1 fruit fly cellular context compared by ENCODE assay signal in genomic region chr2L:15067832-15068231, dm6.
A peak's percentile ranks its signal among the peaks of the same experiment; 100 is the strongest.
TF ChIP-seq lines count a peak whose summit lies in the region.

No protein-coding gene starts in this region.

TF ChIP-seq in whole organism, embryonic, 481 proteins besides CTCF, POLR2A, EP300 and RAD21 (continued from another document and continues in another):
- TF ChIP-seq Med (GFP tag; lab: Kevin White, UChicago), result peak; percentile 91
- TF ChIP-seq Side (GFP tag; optimal IDR thresholded peaks at IDR 0.05; lab: Kevin White, UChicago), result peak; percentile 22
- peak; percentile 38 for TF ChIP-seq tx (GFP tag; optimal IDR thresholded peaks at IDR 0.05; lab: Kevin White, UChicago)
- TF ChIP-seq B-H1 (GFP tag; IDR thresholded peaks at IDR 0.05; lab: Robert Waterston, UW), result no peak; the same call in 2 of the 3 replicates
- no peak for TF ChIP-seq Hr3 (GFP tag; optimal IDR thresholded peaks at IDR 0.05; lab: Kevin White, UChicago)
- peak; percentile 52 for TF ChIP-seq gsb-n (tag; optimal IDR thresholded peaks at IDR 0.05; lab: Kevin White, UChicago)
- TF ChIP-seq psq (GFP tag; optimal IDR thresholded peaks at IDR 0.05; lab: Kevin White, UChicago), result peak; percentile 49
- peak; percentile 78 for TF ChIP-seq ato (GFP tag; IDR thresholded peaks at IDR 0.05; lab: Robert Waterston, UW; ENCODE audit: partially characterized antibody)
- TF ChIP-seq CG18599 (GFP tag; optimal IDR thresholded peaks at IDR 0.05; lab: Kevin White, UChicago), result peak; percentile 58
- TF ChIP-seq CG15601 (tag; optimal IDR thresholded peaks at IDR 0.05; lab: Kevin White, UChicago), result peak; percentile 54
- TF ChIP-seq CG34376 (GFP tag; optimal IDR thresholded peaks at IDR 0.05; lab: Kevin White, UChicago), result no peak
- TF ChIP-seq CG2120 (GFP tag; optimal IDR thresholded peaks at IDR 0.05; lab: Kevin White, UChicago), result peak; percentile 53
- TF ChIP-seq h (optimal IDR thresholded peaks at IDR 0.05; lab: Kevin White, UChicago), result no peak
- TF ChIP-seq phol (tag; optimal IDR thresholded peaks at IDR 0.05; lab: Kevin White, UChicago), result peak; percentile 74
- peak; percentile 11 for TF ChIP-seq kay (GFP tag; optimal IDR thresholded peaks at IDR 0.05; lab: Kevin White, UChicago)
- peak; percentile 49 for TF ChIP-seq CG33213 (GFP tag; optimal IDR thresholded peaks at IDR 0.05; lab: Kevin White, UChicago)
- TF ChIP-seq Mes4 (GFP tag; optimal IDR thresholded peaks at IDR 0.05; lab: Kevin White, UChicago), result peak; percentile 17
- TF ChIP-seq CG14050 (GFP tag; IDR thresholded peaks at IDR 0.05; lab: Robert Waterston, UW), result no peak
- no peak for TF ChIP-seq dmrt11E (tag; optimal IDR thresholded peaks at IDR 0.05; lab: Kevin White, UChicago)
- no peak for TF ChIP-seq ttk (GFP tag; IDR thresholded peaks at IDR 0.05; lab: Robert Waterston, UW)
- no peak for TF ChIP-seq CG7357 (GFP tag; IDR thresholded peaks at IDR 0.05; lab: Robert Waterston, UW)
- TF ChIP-seq Sox102F (GFP tag; optimal IDR thresholded peaks at IDR 0.05; lab: Kevin White, UChicago), result no peak
- TF ChIP-seq so (GFP tag; IDR thresholded peaks at IDR 0.05; lab: Robert Waterston, UW), result peak; percentile 56; the same call in 2 of the 3 replicates
- peak; percentile 19; the same call in 1 of the 2 replicates for TF ChIP-seq klu (GFP tag; IDR thresholded peaks at IDR 0.05; lab: Robert Waterston, UW)
- TF ChIP-seq eyg (GFP tag; optimal IDR thresholded peaks at IDR 0.05; lab: Kevin White, UChicago), result no peak
- peak; percentile 79 for TF ChIP-seq yki (optimal IDR thresholded peaks at IDR 0.05; lab: Kevin White, UChicago)
- TF ChIP-seq Fer3 (tag; optimal IDR thresholded peaks at IDR 0.05; lab: Kevin White, UChicago), result peak; percentile 44
- peak; percentile 81 for TF ChIP-seq CG6791 (GFP tag; IDR thresholded peaks at IDR 0.05; lab: Robert Waterston, UW; ENCODE audit: partially characterized antibody)
- TF ChIP-seq ara (GFP tag; IDR thresholded peaks at IDR 0.05; lab: Robert Waterston, UW), result no peak
- TF ChIP-seq bbx (GFP tag; IDR thresholded peaks at IDR 0.05; lab: Robert Waterston, UW; ENCODE audit: partially characterized antibody), result peak; percentile 87
- TF ChIP-seq Ssrp (tag; optimal IDR thresholded peaks at IDR 0.05; lab: Kevin White, UChicago), result no peak
- TF ChIP-seq CG8478 (optimal IDR thresholded peaks at IDR 0.05; lab: Kevin White, UChicago), result peak; percentile 68
- 0 out of 2 replicates have a peak, but pooled peaks have one; percentile 18 for TF ChIP-seq CG4360 (GFP tag; IDR thresholded peaks at IDR 0.05; lab: Robert Waterston, UW)
- no peak for TF ChIP-seq CG1529 (GFP tag; optimal IDR thresholded peaks at IDR 0.05; lab: Kevin White, UChicago)
- TF ChIP-seq pnt (GFP tag; optimal IDR thresholded peaks at IDR 0.05; lab: Kevin White, UChicago), result no peak
- TF ChIP-seq CG17829 (tag; optimal IDR thresholded peaks at IDR 0.05; lab: Kevin White, UChicago), result peak; percentile 79
- no peak for TF ChIP-seq prd (optimal IDR thresholded peaks at IDR 0.05; lab: Kevin White, UChicago)
- no peak for TF ChIP-seq prd (GFP tag; IDR thresholded peaks at IDR 0.05; lab: Robert Waterston, UW)
- TF ChIP-seq CG8388 (GFP tag; optimal IDR thresholded peaks at IDR 0.05; lab: Kevin White, UChicago), result peak; percentile 96
- no peak for TF ChIP-seq croc (GFP tag; conservative IDR thresholded peaks at IDR 0.05; lab: Robert Waterston, UW)
- TF ChIP-seq Atf3 (GFP tag; optimal IDR thresholded peaks at IDR 0.05; lab: Kevin White, UChicago), result no peak
- TF ChIP-seq CG17361 (GFP tag; IDR thresholded peaks at IDR 0.05; lab: Robert Waterston, UW), result peak; percentile 50; the same call in 2 of the 3 replicates
- 0 out of 2 replicates have a peak, but pooled peaks have one; percentile 9 for TF ChIP-seq CG17612 (GFP tag; IDR thresholded peaks at IDR 0.05; lab: Robert Waterston, UW)
- peak; percentile 93 for TF ChIP-seq gcm (GFP tag; optimal IDR thresholded peaks at IDR 0.05; lab: Kevin White, UChicago)
- no peak for TF ChIP-seq pros (GFP tag; optimal IDR thresholded peaks at IDR 0.05; lab: Kevin White, UChicago)
- TF ChIP-seq Deaf1 (tag; optimal IDR thresholded peaks at IDR 0.05; lab: Kevin White, UChicago), result peak; percentile 47
- no peak for TF ChIP-seq wek (GFP tag; optimal IDR thresholded peaks at IDR 0.05; lab: Kevin White, UChicago)
- TF ChIP-seq CG10274 (GFP tag; optimal IDR thresholded peaks at IDR 0.05; lab: Kevin White, UChicago), result no peak
- TF ChIP-seq jigr1 (GFP tag; IDR thresholded peaks at IDR 0.05; lab: Robert Waterston, UW), result no peak
- peak; percentile 74 for TF ChIP-seq CG2116 (GFP tag; optimal IDR thresholded peaks at IDR 0.05; lab: Kevin White, UChicago)
- TF ChIP-seq Oaz (GFP tag; IDR thresholded peaks at IDR 0.05; lab: Robert Waterston, UW), result no peak
- TF ChIP-seq Dip3 (GFP tag; optimal IDR thresholded peaks at IDR 0.05; lab: Kevin White, UChicago), result peak; percentile 13
- peak; percentile 59 for TF ChIP-seq nmo (GFP tag; optimal IDR thresholded peaks at IDR 0.05; lab: Kevin White, UChicago)
- peak; percentile 99 for TF ChIP-seq cwo (GFP tag; optimal IDR thresholded peaks at IDR 0.05; lab: Kevin White, UChicago)
- TF ChIP-seq CG5953 (GFP tag; IDR thresholded peaks at IDR 0.05; lab: Robert Waterston, UW), result no peak
- TF ChIP-seq onecut (GFP tag; IDR thresholded peaks at IDR 0.05; lab: Robert Waterston, UW), result peak; percentile 79
- peak; percentile 85 for TF ChIP-seq CG14710 (tag; optimal IDR thresholded peaks at IDR 0.05; lab: Kevin White, UChicago)
- peak; percentile 84 for TF ChIP-seq CG17385 (GFP tag; optimal IDR thresholded peaks at IDR 0.05; lab: Kevin White, UChicago)
- TF ChIP-seq CG32767 (GFP tag; IDR thresholded peaks at IDR 0.05; lab: Robert Waterston, UW), result peak; percentile 100
- TF ChIP-seq CG7745 (tag; optimal IDR thresholded peaks at IDR 0.05; lab: Kevin White, UChicago), result peak; percentile 40
- TF ChIP-seq schlank (tag; optimal IDR thresholded peaks at IDR 0.05; lab: Kevin White, UChicago), result no peak
- TF ChIP-seq ERR (GFP tag; optimal IDR thresholded peaks at IDR 0.05; lab: Kevin White, UChicago), result peak; percentile 58
- TF ChIP-seq pfk (GFP tag; optimal IDR thresholded peaks at IDR 0.05; lab: Kevin White, UChicago), result peak; percentile 69
- peak; percentile 0 for TF ChIP-seq CG10979 (tag; optimal IDR thresholded peaks at IDR 0.05; lab: Kevin White, UChicago)
- peak; percentile 99 for TF ChIP-seq pzg (GFP tag; optimal IDR thresholded peaks at IDR 0.05; lab: Kevin White, UChicago)
- no peak for TF ChIP-seq CG12236 (GFP tag; optimal IDR thresholded peaks at IDR 0.05; lab: Kevin White, UChicago)
- peak; percentile 20 for TF ChIP-seq CG13296 (GFP tag; optimal IDR thresholded peaks at IDR 0.05; lab: Kevin White, UChicago)
- peak; percentile 79 for TF ChIP-seq CG17186 (GFP tag; optimal IDR thresholded peaks at IDR 0.05; lab: Kevin White, UChicago)
- TF ChIP-seq CG10431 (GFP tag; optimal IDR thresholded peaks at IDR 0.05; lab: Kevin White, UChicago), result peak; percentile 14
- TF ChIP-seq Xrp1 (GFP tag; IDR thresholded peaks at IDR 0.05; lab: Robert Waterston, UW), result no peak
- peak; percentile 30 for TF ChIP-seq Abd-B (GFP tag; optimal IDR thresholded peaks at IDR 0.05; lab: Kevin White, UChicago)
- no peak for TF ChIP-seq Drgx (GFP tag; IDR thresholded peaks at IDR 0.05; lab: Robert Waterston, UW)
- peak; percentile 40 for TF ChIP-seq Xbp1 (GFP tag; optimal IDR thresholded peaks at IDR 0.05; lab: Kevin White, UChicago)
- peak; percentile 16 for TF ChIP-seq pho (GFP tag; optimal IDR thresholded peaks at IDR 0.05; lab: Kevin White, UChicago)
- TF ChIP-seq CG17568 (GFP tag; optimal IDR thresholded peaks at IDR 0.05; lab: Kevin White, UChicago), result no peak
- no peak for TF ChIP-seq ssp (GFP tag; IDR thresholded peaks at IDR 0.05; lab: Robert Waterston, UW)
- no peak for TF ChIP-seq salm (tag; optimal IDR thresholded peaks at IDR 0.05; lab: Kevin White, UChicago)
- TF ChIP-seq CG3163 (GFP tag; optimal IDR thresholded peaks at IDR 0.05; lab: Kevin White, UChicago), result peak; percentile 9
- peak; percentile 64 for TF ChIP-seq tna (GFP tag; IDR thresholded peaks at IDR 0.05; lab: Robert Waterston, UW; ENCODE audit: partially characterized antibody)
- peak; percentile 15 for TF ChIP-seq CG30403 (GFP tag; optimal IDR thresholded peaks at IDR 0.05; lab: Kevin White, UChicago)
- TF ChIP-seq CG8281 (tag; optimal IDR thresholded peaks at IDR 0.05; lab: Kevin White, UChicago), result no peak
- peak; percentile 17 for TF ChIP-seq HHEX (GFP tag; optimal IDR thresholded peaks at IDR 0.05; lab: Kevin White, UChicago)
- TF ChIP-seq CG12769 (tag; optimal IDR thresholded peaks at IDR 0.05; lab: Kevin White, UChicago), result peak; percentile 78
- peak; percentile 44 for TF ChIP-seq da (GFP tag; optimal IDR thresholded peaks at IDR 0.05; lab: Kevin White, UChicago)
- TF ChIP-seq MTF-1 (GFP tag; optimal IDR thresholded peaks at IDR 0.05; lab: Kevin White, UChicago; ENCODE audit: borderline replicate concordance), result peak; percentile 39
- TF ChIP-seq cas (GFP tag; IDR thresholded peaks at IDR 0.05; lab: Robert Waterston, UW), result peak; percentile 14; the same call in 1 of the 2 replicates
- peak; percentile 63 for TF ChIP-seq CG9797 (GFP tag; optimal IDR thresholded peaks at IDR 0.05; lab: Kevin White, UChicago)
- TF ChIP-seq Dbx (GFP tag; IDR thresholded peaks at IDR 0.05; lab: Robert Waterston, UW), result peak; percentile 64; the same call in 2 of the 3 replicates
- no peak for TF ChIP-seq CG7963 (GFP tag; IDR thresholded peaks at IDR 0.05; lab: Robert Waterston, UW; ENCODE audit: partially characterized antibody)
- TF ChIP-seq chinmo (GFP tag; IDR thresholded peaks at IDR 0.05; lab: Robert Waterston, UW; ENCODE audit: partially characterized antibody), result peak; percentile 65; the same call in 2 of the 4 replicates
- TF ChIP-seq CG1832 (GFP tag; optimal IDR thresholded peaks at IDR 0.05; lab: Kevin White, UChicago), result no peak
- peak; percentile 83 for TF ChIP-seq CG12659 (GFP tag; optimal IDR thresholded peaks at IDR 0.05; lab: Kevin White, UChicago)
- TF ChIP-seq ham (GFP tag; IDR thresholded peaks at IDR 0.05; lab: Robert Waterston, UW), result no peak
- TF ChIP-seq H2.0 (GFP tag; IDR thresholded peaks at IDR 0.05; lab: Robert Waterston, UW), result 0 out of 2 replicates have a peak, but pooled peaks have one; percentile 15
- TF ChIP-seq slou (GFP tag; optimal IDR thresholded peaks at IDR 0.05; lab: Kevin White, UChicago), result no peak
- TF ChIP-seq odd (GFP tag; optimal IDR thresholded peaks at IDR 0.05; lab: Kevin White, UChicago), result no peak
- no peak for TF ChIP-seq crc (GFP tag; optimal IDR thresholded peaks at IDR 0.05; lab: Kevin White, UChicago)
- TF ChIP-seq sens (GFP tag; lab: Kevin White, UChicago), result peak; percentile 66
- peak; percentile 76; the same call in 1 of the 2 replicates for TF ChIP-seq chm (GFP tag; IDR thresholded peaks at IDR 0.05; lab: Robert Waterston, UW)
- peak; percentile 85; the same call in 2 of the 3 replicates for TF ChIP-seq CG34422 (GFP tag; IDR thresholded peaks at IDR 0.05; lab: Robert Waterston, UW)
- TF ChIP-seq stwl (tag; optimal IDR thresholded peaks at IDR 0.05; lab: Kevin White, UChicago), result peak; percentile 82
- no peak for TF ChIP-seq CG17328 (GFP tag; IDR thresholded peaks at IDR 0.05; lab: Robert Waterston, UW)
- TF ChIP-seq nom (GFP tag; optimal IDR thresholded peaks at IDR 0.05; lab: Kevin White, UChicago), result no peak
- TF ChIP-seq eve (GFP tag; optimal IDR thresholded peaks at IDR 0.05; lab: Kevin White, UChicago), result no peak
- TF ChIP-seq CG10959 (GFP tag; IDR thresholded peaks at IDR 0.05; lab: Robert Waterston, UW), result no peak
- TF ChIP-seq dmrt99B (tag; optimal IDR thresholded peaks at IDR 0.05; lab: Kevin White, UChicago), result peak; percentile 8
- TF ChIP-seq tio (GFP tag; optimal IDR thresholded peaks at IDR 0.05; lab: Kevin White, UChicago), result no peak
- TF ChIP-seq grau (tag; optimal IDR thresholded peaks at IDR 0.05; lab: Kevin White, UChicago), result peak; percentile 45
- peak; percentile 4 for TF ChIP-seq bcd (GFP tag; optimal IDR thresholded peaks at IDR 0.05; lab: Kevin White, UChicago)
- peak; percentile 44 for TF ChIP-seq caup (GFP tag; optimal IDR thresholded peaks at IDR 0.05; lab: Kevin White, UChicago; ENCODE audit: severe bottlenecking)
- TF ChIP-seq Poxn (GFP tag; IDR thresholded peaks at IDR 0.05; lab: Robert Waterston, UW), result no peak
- peak; percentile 62 for TF ChIP-seq CG32532 (GFP tag; IDR thresholded peaks at IDR 0.05; lab: Robert Waterston, UW)
- peak; percentile 78 for TF ChIP-seq Lhr (GFP tag; optimal IDR thresholded peaks at IDR 0.05; lab: Kevin White, UChicago)
- no peak for TF ChIP-seq dysf (GFP tag; IDR thresholded peaks at IDR 0.05; lab: Robert Waterston, UW)
- TF ChIP-seq NC2β (GFP tag; optimal IDR thresholded peaks at IDR 0.05; lab: Kevin White, UChicago), result peak; percentile 19
- peak; percentile 47 for TF ChIP-seq zen (tag; optimal IDR thresholded peaks at IDR 0.05; lab: Kevin White, UChicago)
- peak; percentile 77 for TF ChIP-seq mirr (GFP tag; optimal IDR thresholded peaks at IDR 0.05; lab: Kevin White, UChicago)
- TF ChIP-seq HLH4C (GFP tag; IDR thresholded peaks at IDR 0.05; lab: Robert Waterston, UW; ENCODE audit: partially characterized antibody), result peak; percentile 60; the same call in 2 of the 3 replicates
- peak; percentile 83 for TF ChIP-seq CG10267 (tag; optimal IDR thresholded peaks at IDR 0.05; lab: Kevin White, UChicago)
- no peak for TF ChIP-seq sens-2 (GFP tag; IDR thresholded peaks at IDR 0.05; lab: Robert Waterston, UW)
- TF ChIP-seq CG4707 (GFP tag; optimal IDR thresholded peaks at IDR 0.05; lab: Kevin White, UChicago), result no peak
- TF ChIP-seq ewg (GFP tag; optimal IDR thresholded peaks at IDR 0.05; lab: Kevin White, UChicago), result peak; percentile 31
- TF ChIP-seq CG42726 (GFP tag; IDR thresholded peaks at IDR 0.05; lab: Robert Waterston, UW; ENCODE audit: partially characterized antibody), result peak; percentile 86
- TF ChIP-seq CG8290 (GFP tag; optimal IDR thresholded peaks at IDR 0.05; lab: Kevin White, UChicago), result peak; percentile 34
- TF ChIP-seq CG8290 (tag; optimal IDR thresholded peaks at IDR 0.05; lab: Kevin White, UChicago), result peak in 1 of 2 experiments; percentile 86
- TF ChIP-seq ase (GFP tag; IDR thresholded peaks at IDR 0.05; lab: Robert Waterston, UW), result no peak
- peak; percentile 21 for TF ChIP-seq CG4854 (GFP tag; optimal IDR thresholded peaks at IDR 0.05; lab: Kevin White, UChicago)
- TF ChIP-seq run (tag; optimal IDR thresholded peaks at IDR 0.05; lab: Kevin White, UChicago), result no peak
- peak; percentile 65 for TF ChIP-seq CG14860 (GFP tag; IDR thresholded peaks at IDR 0.05; lab: Robert Waterston, UW; ENCODE audit: partially characterized antibody)
- no peak for TF ChIP-seq cad (GFP tag; optimal IDR thresholded peaks at IDR 0.05; lab: Kevin White, UChicago)
- no peak for TF ChIP-seq fd3F (GFP tag; optimal IDR thresholded peaks at IDR 0.05; lab: Kevin White, UChicago)
